Worm (Caenorhabditis elegans): ENCODE data around the gene sym-2.

ce11 chrII:9222969-9223368, 34.7 kb upstream of the sym-2 start, which contains the start of gene ZK1067.3:
- no peak for TF ChIP-seq egrh-3 (GFP tag; IDR thresholded peaks at IDR 0.05)
- TF ChIP-seq snpc-4 (GFP tag; optimal IDR thresholded peaks at IDR 0.05): no peak
- TF ChIP-seq snpc-4 (tag; optimal IDR thresholded peaks at IDR 0.05): no peak
- TF ChIP-seq ets-4 (GFP tag; optimal IDR thresholded peaks at IDR 0.05): no peak
- TF ChIP-seq ccch-3 (GFP tag; optimal IDR thresholded peaks at IDR 0.05): no peak
- TF ChIP-seq akir-1 (GFP tag; optimal IDR thresholded peaks at IDR 0.05): no peak
- TF ChIP-seq lsl-1 (GFP tag; optimal IDR thresholded peaks at IDR 0.05): no peak
- TF ChIP-seq T07F8.4 (tag; optimal IDR thresholded peaks at IDR 0.05): no peak
- TF ChIP-seq efl-1 (GFP tag; optimal IDR thresholded peaks at IDR 0.05): no peak
- TF ChIP-seq F37B4.10 (GFP tag; IDR thresholded peaks at IDR 0.05): no peak
